Fruit fly (Drosophila melanogaster): Measurements from ENCODE around the gene Ag5r.

DNA sequence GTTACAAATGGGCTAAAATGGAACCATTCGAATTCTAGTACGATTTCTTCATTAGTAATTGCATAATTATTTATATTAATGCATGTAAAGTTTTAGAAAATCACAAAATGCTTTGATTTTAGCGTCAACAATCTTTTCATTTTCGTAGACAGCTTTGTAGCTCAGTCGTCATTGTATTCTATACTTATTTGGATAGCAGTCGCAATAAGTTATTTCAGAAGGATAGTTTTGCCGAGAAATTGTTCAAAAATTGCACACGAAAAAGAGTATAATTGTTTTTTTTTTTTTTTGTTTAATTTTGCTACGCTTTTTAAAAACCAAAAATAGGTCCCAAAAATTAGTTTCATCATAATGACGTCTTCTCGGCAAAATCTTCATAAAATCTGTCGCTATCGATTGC lies 11.3 kb downstream of the Ag5r start, which contains the start of gene CG5334:
- TF ChIP-seq CG6689 (GFP tag; IDR thresholded peaks at IDR 0.05) (no peak), CTCF (GFP tag; optimal IDR thresholded peaks at IDR 0.05) (no peak), CG2712 (tag; optimal IDR thresholded peaks at IDR 0.05) (no peak), Dek (tag; optimal IDR thresholded peaks at IDR 0.05) (no peak), CG13123 (GFP tag; optimal IDR thresholded peaks at IDR 0.05) (no peak), CG14441 (GFP tag; IDR thresholded peaks at IDR 0.05) (no peak), amos (GFP tag; IDR thresholded peaks at IDR 0.05; ENCODE audit: partially characterized antibody) (no peak)
